Worm (Caenorhabditis elegans) whole organism, early embryonic: ENCODE results near the gene fbxa-98.

Source experiments
- B0310.2 ChIP-seq: sonication (generic microtip); optimal IDR thresholded peaks from 2 replicates; lab custom pipeline; 2016; ENCODE audit warnings: mild to moderate bottlenecking, missing genetic modification characterization, missing compliant biosample characterization
- ama-1 ChIP-seq: fragments of 150-350 bp; optimal IDR thresholded peaks from 2 replicates; lab custom pipeline; 2014
- flt-1 ChIP-seq: fragments of 200-800 bp; sonication (Bioruptor generic); IDR thresholded peaks from 2 replicates; pipeline ENCODE4 v1.3.6; 2022; ENCODE audit warnings: missing genetic modification characterization, missing compliant biosample characterization
- scrt-1 ChIP-seq: fragments of 200-800 bp; sonication (Bioruptor generic); IDR thresholded peaks from 2 replicates; pipeline ENCODE4 v1.3.6; 2022; ENCODE audit warnings: missing genetic modification characterization, missing compliant biosample characterization
- sea-1 ChIP-seq: fragments of 200-800 bp; sonication (Bioruptor generic); conservative IDR thresholded peaks from 2 replicates; pipeline ENCODE4 v1.3.6; 2022; ENCODE audit warnings: missing genetic modification characterization, missing compliant biosample characterization
- tbx-37 ChIP-seq: fragments of 200-800 bp; sonication (Bioruptor generic); conservative IDR thresholded peaks from 2 replicates; pipeline ENCODE4 v1.3.6; 2022; ENCODE audit warnings: missing genetic modification reagents, missing genetic modification characterization, missing compliant biosample characterization

ce11 chrIV:13649126-13649525, 15.9 kb downstream of the fbxa-98 start, which contains the start of gene C08F11.10:
- TF ChIP-seq ama-1 (no peak), B0310.2 (tag; lab: Kevin White, UChicago) (no peak), scrt-1 (GFP tag; lab: Robert Waterston, UW) (no peak), flt-1 (GFP tag; lab: Robert Waterston, UW) (no peak), sea-1 (no peak), tbx-37 (GFP tag; lab: Robert Waterston, UW) (no peak)
